Worm (Caenorhabditis elegans) whole organism, midembryonic: ENCODE data around the gene EEED8.12.

Experiments used
- T22C8.4 ChIP-seq: fragments of 200-800 bp; sonication (Bioruptor generic); IDR thresholded peaks from 2 replicates; pipeline ENCODE4 v1.3.6; 2022; ENCODE audit warnings: missing genetic modification characterization, missing compliant biosample characterization
- cog-1 ChIP-seq: sonication (generic microtip); optimal IDR thresholded peaks from 2 replicates; lab custom pipeline; 2016; ENCODE audit warnings: missing genetic modification characterization, missing compliant biosample characterization
- flt-1 ChIP-seq: fragments of 200-800 bp; sonication (Bioruptor generic); IDR thresholded peaks from 2 replicates; pipeline ENCODE4 v1.3.6; 2022; ENCODE audit warnings: missing genetic modification characterization, missing compliant biosample characterization
- klf-2 ChIP-seq: fragments of 200-800 bp; sonication (Bioruptor generic); conservative IDR thresholded peaks from 2 replicates; pipeline ENCODE4 v1.3.6; 2022; ENCODE audit warnings: missing genetic modification reagents, missing genetic modification characterization, missing compliant biosample characterization
- med-1 ChIP-seq: sonication (generic microtip); optimal IDR thresholded peaks from 2 replicates; lab custom pipeline; 2017; ENCODE audit warnings: missing genetic modification characterization, mild to moderate bottlenecking, missing compliant biosample characterization, antibody characterized with exemption, missing genetic modification reagents; ENCODE audit not compliant: insufficient read depth
- ref-1 ChIP-seq: fragments of 200-800 bp; sonication (Bioruptor generic); conservative IDR thresholded peaks from 2 replicates; pipeline ENCODE4 v1.3.6; 2022; ENCODE audit warnings: missing genetic modification reagents, missing genetic modification characterization, missing compliant biosample characterization
- tab-1 ChIP-seq: fragments of 200-800 bp; sonication (Bioruptor generic); IDR thresholded peaks from 2 replicates; pipeline ENCODE4 v1.3.6; 2022; ENCODE audit warnings: missing genetic modification characterization, missing compliant biosample characterization
- ztf-23 ChIP-seq: fragments of 200-800 bp; sonication (Bioruptor generic); IDR thresholded peaks from 2 replicates; pipeline ENCODE4 v1.3.6; 2022; ENCODE audit warnings: missing genetic modification reagents, missing genetic modification characterization, missing compliant biosample characterization
- ztf-29 ChIP-seq: fragments of 200-800 bp; sonication (Bioruptor generic); IDR thresholded peaks from 2 replicates; pipeline ENCODE4 v1.3.6; 2022; ENCODE audit warnings: missing genetic modification reagents, missing genetic modification characterization, missing compliant biosample characterization

Gene EEED8.12

DNA sequence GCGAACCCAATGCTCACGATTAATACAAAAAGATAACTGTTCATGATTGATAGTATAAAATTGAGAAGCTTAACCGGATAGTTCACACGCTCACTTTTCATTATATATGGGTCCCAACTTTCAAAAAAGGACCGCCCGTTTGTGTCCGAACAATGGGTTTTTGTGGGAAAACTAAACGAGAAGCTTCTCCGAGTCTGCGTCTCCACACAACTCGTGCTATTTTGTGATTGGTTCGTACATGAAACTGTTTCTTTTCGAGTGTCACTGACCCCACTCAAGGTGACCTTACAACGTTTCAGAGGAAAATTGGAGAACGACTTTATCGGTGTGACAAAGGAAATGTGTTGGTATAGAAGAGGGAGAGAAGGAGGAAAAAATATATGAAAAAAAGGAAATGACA is 28.0 kb upstream of the EEED8.12 start, which contains the start of gene dct-5:
dct-5 (minus strand) TSS at position 101 of the 400 bp plus-strand sequence.
- TF ChIP-seq flt-1 (GFP tag; lab: Robert Waterston, UW): no peak

DNA sequence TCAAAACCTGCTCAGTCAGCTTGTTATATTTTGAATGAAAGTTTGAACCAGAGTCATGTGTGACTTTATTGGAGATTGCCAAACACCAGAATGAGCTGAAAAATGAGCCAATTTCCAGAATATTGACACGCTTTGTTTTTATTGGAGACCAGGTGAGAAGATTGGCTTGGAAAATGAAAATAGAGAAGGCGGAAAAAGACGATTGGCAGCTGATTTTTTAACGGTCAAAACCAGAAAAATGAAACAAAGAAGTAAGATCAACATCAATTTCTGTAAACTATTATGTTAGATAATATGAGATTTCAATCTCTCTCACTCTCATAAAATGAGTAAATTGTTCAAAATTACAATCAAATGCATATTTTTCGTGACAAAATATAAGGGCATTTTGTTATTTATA is 24.2 kb upstream of the EEED8.12 start, which contains the start of gene srx-114:
srx-114 (minus strand) TSS at position 101 of the 400 bp plus-strand sequence.
- TF ChIP-seq ref-1 (GFP tag; lab: Robert Waterston, UW): no peak
- no peak for TF ChIP-seq cog-1 (tag; lab: Kevin White, UChicago)
- no peak for TF ChIP-seq tab-1 (GFP tag; lab: Robert Waterston, UW)
- no peak for TF ChIP-seq ztf-23 (GFP tag; lab: Robert Waterston, UW)
- no peak for TF ChIP-seq flt-1 (GFP tag; lab: Robert Waterston, UW)
- TF ChIP-seq klf-2 (GFP tag; lab: Robert Waterston, UW): no peak
- no peak for TF ChIP-seq ztf-29
- TF ChIP-seq med-1 (GFP tag; lab: Kevin White, UChicago): no peak
- no peak for TF ChIP-seq T22C8.4 (GFP tag; lab: Robert Waterston, UW)

- TF ChIP-seq flt-1 (GFP tag; lab: Robert Waterston, UW) (no peak), ref-1 (GFP tag; lab: Robert Waterston, UW) (no peak), tab-1 (GFP tag; lab: Robert Waterston, UW) (no peak), T22C8.4 (GFP tag; lab: Robert Waterston, UW) (no peak), cog-1 (tag; lab: Kevin White, UChicago) (no peak), med-1 (GFP tag; lab: Kevin White, UChicago) (no peak)
Observed at ce11 chrII:5429522-5430257, 20.9 kb upstream of the EEED8.12 start, which contains the start of the genes F07F6.4 and F07F6.2. Gene F07F6.4 (minus strand): TSS chrII:5429572. Gene F07F6.2 (plus strand): TSS chrII:5430207.

ce11 chrII:5426470-5426869 is 17.6 kb upstream of the EEED8.12 start:
- TF ChIP-seq ref-1 (GFP tag; lab: Robert Waterston, UW) (no peak), med-1 (GFP tag; lab: Kevin White, UChicago) (no peak), ztf-23 (GFP tag; lab: Robert Waterston, UW) (no peak), tab-1 (GFP tag; lab: Robert Waterston, UW) (no peak), klf-2 (GFP tag; lab: Robert Waterston, UW) (no peak), ztf-29 (no peak), T22C8.4 (GFP tag; lab: Robert Waterston, UW) (no peak)

- TF ChIP-seq ztf-29 (no peak), cog-1 (tag; lab: Kevin White, UChicago) (peak; percentile 17), ztf-23 (GFP tag; lab: Robert Waterston, UW) (0 out of 2 replicates have a peak, but pooled peaks have one; percentile 54)
Observed at ce11 chrII:5426054-5426453, 17.2 kb upstream of the EEED8.12 start.

- TF ChIP-seq klf-2 (GFP tag; lab: Robert Waterston, UW) (no peak), med-1 (GFP tag; lab: Kevin White, UChicago) (no peak), T22C8.4 (GFP tag; lab: Robert Waterston, UW) (no peak), ztf-29 (no peak), cog-1 (tag; lab: Kevin White, UChicago) (no peak), ztf-23 (GFP tag; lab: Robert Waterston, UW) (no peak), tab-1 (GFP tag; lab: Robert Waterston, UW) (no peak), ref-1 (GFP tag; lab: Robert Waterston, UW) (no peak), flt-1 (GFP tag; lab: Robert Waterston, UW) (no peak)
Observed at ce11 chrII:5425633-5426032, 16.8 kb upstream of the EEED8.12 start, which contains the start of gene F07F6.8. Gene F07F6.8 (minus strand): TSS chrII:5425733.

DNA sequence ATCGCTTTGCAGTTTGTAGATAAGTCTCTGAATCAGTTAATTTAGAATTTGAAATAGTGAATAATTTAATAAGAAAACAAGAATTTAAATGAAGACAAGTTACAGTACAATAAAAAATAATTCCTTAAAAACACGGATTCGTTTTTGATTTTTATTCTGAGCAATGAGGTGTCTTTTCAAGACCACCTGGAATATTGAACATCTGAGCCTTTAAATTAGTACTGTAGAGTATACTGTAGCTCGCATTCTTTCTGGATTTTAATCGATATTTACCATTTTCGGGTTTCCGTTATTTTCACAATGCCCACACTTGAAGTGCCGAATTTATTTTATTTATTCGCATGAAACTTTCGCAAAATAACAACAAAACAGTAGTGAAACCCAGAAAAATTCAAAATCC is 15.0 kb upstream of the EEED8.12 start, which contains the start of gene F07F6.7:
F07F6.7 (minus strand) TSS at position 27 of the 400 bp plus-strand sequence.
- TF ChIP-seq cog-1 (tag; lab: Kevin White, UChicago) (no peak), ztf-23 (GFP tag; lab: Robert Waterston, UW) (no peak), ref-1 (GFP tag; lab: Robert Waterston, UW) (no peak), T22C8.4 (GFP tag; lab: Robert Waterston, UW) (no peak), med-1 (GFP tag; lab: Kevin White, UChicago) (no peak), klf-2 (GFP tag; lab: Robert Waterston, UW) (no peak), tab-1 (GFP tag; lab: Robert Waterston, UW) (no peak), flt-1 (GFP tag; lab: Robert Waterston, UW) (no peak; the same call in 1 of the 2 replicates), ztf-29 (no peak)

DNA sequence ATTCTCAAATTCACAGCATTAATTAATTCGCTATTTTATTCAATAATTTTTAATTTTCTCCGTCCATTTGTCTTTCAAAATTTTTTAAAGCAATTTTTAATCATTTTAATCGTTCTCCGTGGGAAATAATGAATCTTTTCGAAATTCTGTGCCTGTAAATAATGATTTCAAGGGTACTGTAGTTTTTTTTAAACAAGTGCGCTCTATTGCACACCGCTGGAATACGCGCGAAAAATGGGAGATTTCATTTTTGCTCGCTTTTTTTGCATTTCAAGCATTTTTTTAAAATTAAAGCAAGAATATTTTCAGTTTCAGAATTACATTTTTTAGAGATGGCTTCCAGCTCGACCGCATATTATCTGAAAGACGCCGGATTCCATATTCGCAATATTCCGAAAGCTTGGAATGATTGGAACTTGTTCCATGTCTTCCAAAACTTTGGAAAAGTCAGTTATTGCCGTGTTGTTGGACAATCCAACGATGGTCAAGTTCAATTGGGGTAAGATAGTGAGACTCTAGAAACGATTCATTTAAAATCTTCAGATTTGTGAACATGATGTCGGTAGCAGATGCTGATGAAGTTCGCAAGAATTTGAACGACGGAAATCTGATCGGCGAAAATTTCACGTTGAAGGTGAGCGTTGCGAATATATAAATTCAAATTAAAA is 12.3 kb upstream of the EEED8.12 start, which contains the start of gene tofu-6:
tofu-6 (plus strand) TSS at position 302 of the 668 bp plus-strand sequence.
- no peak for TF ChIP-seq ref-1 (GFP tag; lab: Robert Waterston, UW)
- TF ChIP-seq T22C8.4 (GFP tag; lab: Robert Waterston, UW): no peak
- no peak for TF ChIP-seq tab-1 (GFP tag; lab: Robert Waterston, UW)
- TF ChIP-seq ztf-29: no peak
- no peak for TF ChIP-seq cog-1 (tag; lab: Kevin White, UChicago)
- TF ChIP-seq med-1 (GFP tag; lab: Kevin White, UChicago): no peak
- no peak for TF ChIP-seq flt-1 (GFP tag; lab: Robert Waterston, UW)
- no peak for TF ChIP-seq klf-2 (GFP tag; lab: Robert Waterston, UW)
- TF ChIP-seq ztf-23 (GFP tag; lab: Robert Waterston, UW): no peak

DNA sequence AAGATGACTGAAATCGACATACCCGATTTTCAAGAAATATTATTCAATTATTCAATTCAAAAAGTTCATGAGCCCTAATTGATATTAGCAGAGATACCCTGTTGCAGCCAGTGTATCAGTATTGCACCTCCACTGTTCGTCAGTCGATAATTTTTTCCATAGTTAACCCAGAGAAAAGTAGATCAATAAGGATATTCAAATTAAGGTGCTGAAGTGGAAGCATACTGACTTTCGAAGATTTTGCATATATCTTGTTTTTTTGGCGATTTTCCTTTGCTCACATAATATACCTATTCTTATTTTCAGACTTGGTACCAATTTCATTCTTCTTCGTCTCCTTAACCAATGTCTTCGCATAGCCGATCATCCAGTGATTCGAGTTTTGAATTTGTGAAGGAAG is 10.1 kb upstream of the EEED8.12 start, which contains the start of gene EEED8.15:
EEED8.15 (plus strand) TSS at position 301 of the 400 bp plus-strand sequence.
- TF ChIP-seq med-1 (GFP tag; lab: Kevin White, UChicago): no peak
- no peak for TF ChIP-seq ztf-23 (GFP tag; lab: Robert Waterston, UW)
- no peak for TF ChIP-seq flt-1 (GFP tag; lab: Robert Waterston, UW)
- no peak for TF ChIP-seq klf-2 (GFP tag; lab: Robert Waterston, UW)
